Worm (Caenorhabditis elegans) whole organism, late embryonic: ENCODE data around the gene sql-1.

ENCODE experiments used
- K02D7.2 ChIP-seq: sonication (generic microtip); optimal IDR thresholded peaks from 2 replicates; lab custom pipeline; 2017; ENCODE audit warnings: mild to moderate bottlenecking, missing genetic modification characterization, missing compliant biosample characterization
- fkh-10 ChIP-seq: fragments of 150-350 bp; optimal IDR thresholded peaks from 2 replicates; lab custom pipeline; 2014; ENCODE audit warnings: missing biosample characterization, missing genetic modification reagents, missing genetic modification characterization
- nhr-232 ChIP-seq: sonication (generic microtip); optimal IDR thresholded peaks from 2 replicates; lab custom pipeline; 2016; ENCODE audit warnings: missing genetic modification characterization, missing compliant biosample characterization
- tbx-2 ChIP-seq: sonication (generic microtip); optimal IDR thresholded peaks from 2 replicates; lab custom pipeline; 2016; ENCODE audit warnings: missing genetic modification characterization, missing compliant biosample characterization
- unc-42 ChIP-seq: sonication (generic microtip); optimal IDR thresholded peaks from 2 replicates; lab custom pipeline; 2016; ENCODE audit warnings: missing genotype, missing genetic modification characterization, missing compliant biosample characterization

DNA sequence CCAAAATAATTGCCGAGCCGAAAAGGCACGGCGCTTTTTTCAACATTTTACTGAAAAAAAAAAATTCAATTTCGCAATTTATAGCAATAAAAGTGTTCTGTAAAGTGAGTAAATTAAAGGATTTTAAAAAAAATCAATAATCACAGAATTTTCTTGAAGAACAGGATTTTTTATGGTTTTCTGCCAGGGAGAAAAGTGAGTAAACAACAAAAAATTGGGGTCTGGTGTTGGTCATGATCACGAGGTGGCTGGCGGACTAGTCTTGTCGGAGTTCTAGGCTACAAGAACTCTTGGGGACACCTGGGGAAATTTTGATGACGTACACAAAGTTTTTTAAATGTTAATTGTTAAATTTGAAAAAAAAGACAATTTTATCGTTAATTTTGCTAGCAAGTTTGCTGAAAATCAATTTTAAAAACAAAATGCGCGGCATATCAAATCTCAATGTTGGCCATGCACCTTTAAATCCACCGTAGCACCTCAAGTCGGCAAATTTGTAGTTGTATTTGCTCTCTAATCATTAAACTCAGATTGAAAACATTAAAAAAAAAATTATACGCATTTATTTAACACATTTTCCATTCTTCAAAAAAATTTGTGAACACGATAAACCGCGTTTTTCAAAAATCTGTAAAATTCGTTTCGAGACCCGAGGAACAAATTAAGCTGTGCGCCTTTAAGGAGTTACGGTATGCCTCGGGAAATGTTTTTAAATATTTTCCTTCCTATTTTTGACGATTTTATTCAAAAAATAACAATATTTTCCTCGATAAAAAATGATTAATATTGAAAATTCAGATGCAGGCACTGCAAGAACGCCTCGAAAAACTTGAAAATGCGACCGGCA, 42.3 kb upstream of the sql-1 start, which contains the start of the genes scav-3 and Y49E10.21:
- no peak for TF ChIP-seq K02D7.2 (tag; lab: Kevin White, UChicago)
- TF ChIP-seq tbx-2: no peak
- TF ChIP-seq unc-42 (tag; lab: Kevin White, UChicago): no peak
- TF ChIP-seq fkh-10 (GFP tag; lab: Kevin White, UChicago): no peak
- no peak for TF ChIP-seq nhr-232
